Worm (Caenorhabditis elegans): Measurements from ENCODE around the gene ppm-1.A.

ce11 chrV:10483995-10484394, 52.2 kb downstream of the ppm-1.A start:
- TF ChIP-seq nhr-237 (tag; optimal IDR thresholded peaks at IDR 0.05) (no peak), hlh-1 (tag; optimal IDR thresholded peaks at IDR 0.05) (no peak)

All from whole organism, mixed stage, embryonic.